Fruit fly (Drosophila melanogaster): ENCODE measurements around the gene CG12728.

DNA sequence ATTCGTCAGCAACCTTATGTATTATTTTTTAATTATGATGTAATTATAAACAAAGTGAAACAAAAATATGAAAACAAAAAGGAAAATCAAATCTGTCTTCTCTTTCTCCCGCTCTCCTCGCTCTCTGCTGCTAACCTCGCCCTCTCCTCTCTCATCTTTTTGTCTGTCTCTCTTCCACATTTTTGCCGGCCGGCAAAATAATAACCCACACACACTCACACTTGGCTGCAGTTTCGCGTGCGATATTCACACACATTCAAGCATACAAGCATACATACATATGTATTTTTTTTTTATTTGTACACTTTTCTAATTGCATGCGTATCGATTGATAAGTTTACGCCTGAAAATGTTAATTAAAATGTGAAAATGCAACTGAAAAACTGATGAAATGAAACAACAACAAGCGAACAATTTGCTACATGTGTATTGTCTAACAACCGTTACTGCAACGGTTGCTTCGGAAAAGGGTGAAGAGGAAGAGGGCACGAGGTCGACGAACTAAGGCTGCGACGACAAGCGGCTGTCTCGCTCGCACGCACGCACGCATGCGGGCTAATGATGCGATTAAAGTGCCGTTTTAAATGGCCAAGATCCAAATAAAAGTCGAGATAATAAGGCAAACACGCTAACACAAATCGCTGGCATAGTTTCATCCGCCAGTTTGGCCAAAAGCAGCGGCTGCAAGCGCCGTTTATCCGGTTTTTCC, 37.9 kb upstream of the CG12728 start:
- TF ChIP-seq CG1620 (GFP tag; optimal IDR thresholded peaks at IDR 0.05) (no peak), cic (GFP tag; optimal IDR thresholded peaks at IDR 0.05) (peak; percentile 71), kay (GFP tag; ENCODE audit: borderline replicate concordance) (no peak), Hr96 (GFP tag; optimal IDR thresholded peaks at IDR 0.05) (no peak)

Data from whole organism, adult.